Worm (Caenorhabditis elegans) whole organism, midembryonic: ENCODE measurements around the gene ttr-48.

ENCODE experiments used
- T22C8.4 ChIP-seq: fragments of 200-800 bp; sonication (Bioruptor generic); IDR thresholded peaks from 2 replicates; pipeline ENCODE4 v1.3.6; 2022; ENCODE audit warnings: missing genetic modification characterization, missing compliant biosample characterization
- cog-1 ChIP-seq: sonication (generic microtip); optimal IDR thresholded peaks from 2 replicates; lab custom pipeline; 2016; ENCODE audit warnings: missing genetic modification characterization, missing compliant biosample characterization
- flt-1 ChIP-seq: fragments of 200-800 bp; sonication (Bioruptor generic); IDR thresholded peaks from 2 replicates; pipeline ENCODE4 v1.3.6; 2022; ENCODE audit warnings: missing genetic modification characterization, missing compliant biosample characterization
- klf-2 ChIP-seq: fragments of 200-800 bp; sonication (Bioruptor generic); conservative IDR thresholded peaks from 2 replicates; pipeline ENCODE4 v1.3.6; 2022; ENCODE audit warnings: missing genetic modification reagents, missing genetic modification characterization, missing compliant biosample characterization
- med-1 ChIP-seq: sonication (generic microtip); optimal IDR thresholded peaks from 2 replicates; lab custom pipeline; 2017; ENCODE audit warnings: missing genetic modification characterization, mild to moderate bottlenecking, missing compliant biosample characterization, antibody characterized with exemption, missing genetic modification reagents; ENCODE audit not compliant: insufficient read depth
- ref-1 ChIP-seq: fragments of 200-800 bp; sonication (Bioruptor generic); conservative IDR thresholded peaks from 2 replicates; pipeline ENCODE4 v1.3.6; 2022; ENCODE audit warnings: missing genetic modification reagents, missing genetic modification characterization, missing compliant biosample characterization
- tab-1 ChIP-seq: fragments of 200-800 bp; sonication (Bioruptor generic); IDR thresholded peaks from 2 replicates; pipeline ENCODE4 v1.3.6; 2022; ENCODE audit warnings: missing genetic modification characterization, missing compliant biosample characterization
- ztf-23 ChIP-seq: fragments of 200-800 bp; sonication (Bioruptor generic); IDR thresholded peaks from 2 replicates; pipeline ENCODE4 v1.3.6; 2022; ENCODE audit warnings: missing genetic modification reagents, missing genetic modification characterization, missing compliant biosample characterization
- ztf-29 ChIP-seq: fragments of 200-800 bp; sonication (Bioruptor generic); IDR thresholded peaks from 2 replicates; pipeline ENCODE4 v1.3.6; 2022; ENCODE audit warnings: missing genetic modification reagents, missing genetic modification characterization, missing compliant biosample characterization

The ttr-48 gene

DNA sequence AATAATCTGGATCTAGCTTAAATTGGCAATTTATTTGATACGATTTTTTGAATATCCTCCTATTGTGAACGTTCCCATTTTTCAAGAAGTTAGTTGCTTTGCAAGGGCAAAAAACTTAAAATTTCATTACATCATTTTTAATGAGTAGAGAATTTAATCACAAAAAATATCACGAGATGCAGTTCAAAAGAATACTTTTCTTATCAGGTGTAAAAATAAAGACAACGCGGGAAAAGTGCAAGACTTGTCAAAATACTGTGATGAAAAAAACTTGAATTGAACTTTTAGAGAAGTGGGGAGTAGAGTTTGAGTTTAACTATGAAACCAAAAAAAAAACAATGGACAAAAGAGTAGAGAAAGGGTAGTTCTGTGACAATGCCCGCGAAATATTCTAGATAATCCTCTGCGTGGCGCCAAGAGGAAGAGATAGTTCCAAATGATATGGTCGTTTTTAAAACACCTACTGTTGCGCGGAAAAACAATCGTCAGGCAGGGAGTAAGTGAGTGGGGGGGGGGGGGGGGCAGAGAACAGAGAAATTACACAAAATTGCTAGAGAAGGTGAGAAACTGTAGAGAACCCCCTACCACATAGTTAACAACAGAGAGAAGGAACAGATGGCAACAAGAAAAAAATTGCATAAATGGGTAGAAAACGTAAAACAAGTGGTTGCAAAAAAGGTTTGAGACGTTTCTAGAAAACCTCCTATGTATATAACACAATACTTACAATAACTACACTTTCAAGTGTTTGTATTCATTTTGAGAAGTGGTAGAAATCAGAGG is 17.1 kb downstream of the ttr-48 start:
- TF ChIP-seq cog-1 (tag; lab: Kevin White, UChicago) (no peak), ztf-29 (no peak), tab-1 (GFP tag; lab: Robert Waterston, UW) (no peak), med-1 (GFP tag; lab: Kevin White, UChicago) (no peak), klf-2 (GFP tag; lab: Robert Waterston, UW) (no peak), T22C8.4 (GFP tag; lab: Robert Waterston, UW) (no peak), ref-1 (GFP tag; lab: Robert Waterston, UW) (no peak), flt-1 (GFP tag; lab: Robert Waterston, UW) (no peak), ztf-23 (GFP tag; lab: Robert Waterston, UW) (no peak)

DNA sequence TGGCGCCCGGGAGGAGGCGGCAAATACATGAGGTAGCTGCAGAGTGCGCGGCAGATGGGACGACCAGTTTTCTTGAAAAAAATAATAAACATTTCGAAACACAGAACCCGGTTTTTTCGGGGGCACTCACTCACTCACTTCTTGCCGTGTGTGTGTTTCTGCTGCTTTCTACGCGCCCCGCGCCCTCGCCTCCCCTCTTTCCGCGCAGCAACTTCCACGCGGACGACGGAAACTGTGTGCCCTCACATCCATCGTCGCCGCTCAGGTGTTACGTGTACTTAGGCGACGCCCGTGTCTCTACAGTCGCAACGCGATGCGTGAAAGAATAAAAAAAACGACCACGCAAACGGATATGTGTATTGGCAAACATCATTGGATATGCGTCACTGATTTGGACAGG is 17.8 kb downstream of the ttr-48 start:
- TF ChIP-seq flt-1 (GFP tag; lab: Robert Waterston, UW), result peak; percentile 24; the same call in 1 of the 2 replicates
- TF ChIP-seq tab-1 (GFP tag; lab: Robert Waterston, UW), result no peak

DNA sequence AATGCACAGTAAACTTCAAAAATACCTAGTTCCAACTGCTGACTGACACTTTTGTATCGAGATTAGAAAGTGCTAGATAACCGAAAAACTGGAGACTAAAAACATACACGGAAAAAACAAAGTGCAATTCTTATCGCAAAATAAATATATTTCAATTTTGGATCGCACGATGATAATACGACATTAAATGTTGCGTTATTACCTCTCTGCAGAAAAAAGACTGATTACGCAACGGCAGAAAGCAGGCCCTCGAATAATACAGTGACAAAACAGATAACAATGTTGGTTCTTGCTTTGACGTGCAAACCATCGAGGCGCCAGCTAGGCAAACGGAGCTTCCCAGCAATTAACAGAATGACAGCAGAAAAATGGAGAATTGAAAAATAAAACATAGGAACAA is 18.4 kb downstream of the ttr-48 start:
- TF ChIP-seq T22C8.4 (GFP tag; lab: Robert Waterston, UW) (no peak), ztf-23 (GFP tag; lab: Robert Waterston, UW) (no peak), flt-1 (GFP tag; lab: Robert Waterston, UW) (no peak), klf-2 (GFP tag; lab: Robert Waterston, UW) (no peak), cog-1 (tag; lab: Kevin White, UChicago) (no peak), med-1 (GFP tag; lab: Kevin White, UChicago) (no peak), ztf-29 (no peak), tab-1 (GFP tag; lab: Robert Waterston, UW) (no peak)

DNA sequence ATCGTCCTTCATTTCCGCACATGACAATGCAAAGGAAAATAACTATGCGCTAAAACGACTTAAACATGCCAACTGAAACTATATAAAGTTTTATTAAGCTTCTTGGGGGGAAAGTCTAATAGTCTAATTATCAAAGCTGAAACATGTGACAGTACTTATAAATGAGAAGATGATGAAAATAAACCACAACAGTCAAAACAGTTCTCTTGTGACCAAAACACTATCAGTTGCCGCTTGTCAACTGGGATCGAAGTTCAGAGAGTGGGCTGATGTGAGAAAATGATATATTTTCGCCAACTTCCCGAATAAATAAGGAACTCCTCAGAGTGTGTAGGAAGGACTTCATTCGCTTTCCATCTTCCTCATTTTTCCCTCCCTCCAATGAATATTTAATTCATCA is 20.2 kb downstream of the ttr-48 start:
- TF ChIP-seq cog-1 (tag; lab: Kevin White, UChicago), result no peak
- no peak for TF ChIP-seq klf-2 (GFP tag; lab: Robert Waterston, UW)
- TF ChIP-seq ztf-23 (GFP tag; lab: Robert Waterston, UW), result no peak
- no peak for TF ChIP-seq ztf-29
- TF ChIP-seq med-1 (GFP tag; lab: Kevin White, UChicago), result no peak
- no peak for TF ChIP-seq tab-1 (GFP tag; lab: Robert Waterston, UW)
- no peak for TF ChIP-seq flt-1 (GFP tag; lab: Robert Waterston, UW)
- TF ChIP-seq ref-1 (GFP tag; lab: Robert Waterston, UW), result no peak
- no peak for TF ChIP-seq T22C8.4 (GFP tag; lab: Robert Waterston, UW)

DNA sequence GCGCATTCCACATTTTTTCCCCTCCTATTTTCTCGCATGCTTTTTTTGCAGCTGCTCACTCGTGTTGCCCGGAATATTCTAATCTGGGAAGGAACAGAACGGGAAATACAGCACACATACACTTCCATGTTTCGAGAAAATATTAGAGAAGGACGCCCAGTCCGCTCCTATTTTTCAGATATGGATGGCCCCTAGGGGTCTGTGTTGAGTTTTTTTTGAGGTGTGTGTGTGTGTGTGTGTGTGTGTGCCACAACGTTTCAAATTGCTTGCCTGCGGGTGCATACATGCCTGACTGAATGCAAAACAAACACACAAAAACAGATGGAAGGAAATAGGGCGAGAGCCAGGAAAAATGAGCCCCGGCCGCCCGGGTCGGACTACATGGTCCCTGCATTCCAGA is 20.6 kb downstream of the ttr-48 start:
- TF ChIP-seq T22C8.4 (GFP tag; lab: Robert Waterston, UW) (no peak), med-1 (GFP tag; lab: Kevin White, UChicago) (no peak), ref-1 (GFP tag; lab: Robert Waterston, UW) (no peak), ztf-29 (no peak), ztf-23 (GFP tag; lab: Robert Waterston, UW) (no peak), flt-1 (GFP tag; lab: Robert Waterston, UW) (no peak), klf-2 (GFP tag; lab: Robert Waterston, UW) (no peak), cog-1 (tag; lab: Kevin White, UChicago) (no peak), tab-1 (GFP tag; lab: Robert Waterston, UW) (no peak)

DNA sequence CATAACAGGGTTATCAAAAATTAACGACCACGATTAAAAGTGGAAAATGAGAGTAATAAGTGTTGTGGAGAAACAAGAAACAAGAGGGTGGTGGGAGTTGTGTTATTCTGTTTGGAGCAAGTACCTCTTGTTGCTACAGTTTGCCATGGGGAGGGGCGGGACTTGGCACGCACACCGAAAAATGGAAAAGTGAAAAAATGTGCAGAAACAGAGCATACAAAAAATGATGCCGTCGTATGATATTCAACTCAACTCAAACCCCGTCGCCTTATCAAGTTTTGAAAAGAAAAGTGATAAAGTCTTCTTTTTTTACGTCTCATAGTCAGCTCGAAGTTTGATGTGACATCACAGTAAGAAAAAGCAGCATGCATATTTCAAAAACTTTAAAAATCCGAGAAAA is 21.6 kb downstream of the ttr-48 start:
- TF ChIP-seq tab-1 (GFP tag; lab: Robert Waterston, UW) (no peak), klf-2 (GFP tag; lab: Robert Waterston, UW) (no peak), med-1 (GFP tag; lab: Kevin White, UChicago) (no peak), T22C8.4 (GFP tag; lab: Robert Waterston, UW) (no peak), ref-1 (GFP tag; lab: Robert Waterston, UW) (no peak), ztf-29 (no peak), cog-1 (tag; lab: Kevin White, UChicago) (no peak), ztf-23 (GFP tag; lab: Robert Waterston, UW) (no peak), flt-1 (GFP tag; lab: Robert Waterston, UW) (no peak)

DNA sequence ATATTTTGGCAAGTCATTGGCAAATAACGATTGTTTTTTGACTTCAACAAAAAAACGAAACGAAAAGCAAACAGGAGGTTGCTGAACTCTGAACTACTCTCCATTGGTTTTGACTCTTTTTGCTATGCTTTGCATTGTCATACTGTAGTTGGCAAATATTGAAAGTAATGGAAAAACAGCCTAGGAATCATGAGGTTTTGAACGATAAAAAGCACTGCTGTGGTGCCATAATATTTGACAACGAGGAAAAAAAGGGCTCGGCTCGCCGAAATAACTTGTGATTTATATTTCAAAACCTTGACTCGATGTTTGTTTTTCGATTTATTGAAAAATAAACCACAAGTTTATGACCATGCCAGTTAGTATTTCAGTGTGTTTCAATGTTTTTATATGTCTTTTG is 22.6 kb downstream of the ttr-48 start:
- no peak for TF ChIP-seq ref-1 (GFP tag; lab: Robert Waterston, UW)
- no peak for TF ChIP-seq tab-1 (GFP tag; lab: Robert Waterston, UW)
- no peak for TF ChIP-seq med-1 (GFP tag; lab: Kevin White, UChicago)
- no peak for TF ChIP-seq flt-1 (GFP tag; lab: Robert Waterston, UW)
- TF ChIP-seq ztf-23 (GFP tag; lab: Robert Waterston, UW), result no peak
- no peak for TF ChIP-seq klf-2 (GFP tag; lab: Robert Waterston, UW)

DNA sequence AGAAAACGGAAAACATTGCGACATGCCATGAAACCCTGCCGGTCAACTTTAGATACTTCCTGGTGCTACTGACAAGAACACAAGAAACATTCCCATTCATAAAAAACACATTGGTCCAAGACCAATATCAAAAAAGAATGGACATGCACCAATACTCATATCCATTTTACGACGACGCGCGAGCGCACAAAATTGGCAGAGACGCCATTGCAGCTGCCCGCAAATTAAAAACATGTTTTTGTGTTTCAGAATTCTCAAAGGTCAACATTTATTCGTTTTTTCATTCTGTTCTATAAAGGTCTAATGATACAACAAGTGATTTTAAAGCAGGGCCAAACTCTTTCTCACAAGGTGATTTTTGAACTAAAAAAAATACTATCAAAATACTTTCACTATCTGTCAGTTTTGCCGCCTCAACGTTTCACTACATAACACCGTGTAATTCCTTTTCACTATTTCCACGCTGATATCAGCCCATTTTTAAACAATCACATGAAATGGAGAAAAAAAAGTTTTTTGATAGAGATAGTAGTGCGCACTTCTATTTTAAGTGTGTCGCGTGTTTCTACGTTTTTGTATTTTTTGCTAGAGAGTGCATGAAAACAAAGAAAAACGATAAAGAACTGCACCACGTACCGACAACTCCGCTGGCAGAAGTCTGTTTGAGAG is 23.3 kb downstream of the ttr-48 start:
- no peak for TF ChIP-seq klf-2 (GFP tag; lab: Robert Waterston, UW)
- TF ChIP-seq cog-1 (tag; lab: Kevin White, UChicago), result no peak
- TF ChIP-seq tab-1 (GFP tag; lab: Robert Waterston, UW), result no peak
- TF ChIP-seq ref-1 (GFP tag; lab: Robert Waterston, UW), result no peak
- no peak for TF ChIP-seq ztf-29
- TF ChIP-seq med-1 (GFP tag; lab: Kevin White, UChicago), result no peak
- no peak for TF ChIP-seq flt-1 (GFP tag; lab: Robert Waterston, UW)
- TF ChIP-seq ztf-23 (GFP tag; lab: Robert Waterston, UW), result no peak
- no peak for TF ChIP-seq T22C8.4 (GFP tag; lab: Robert Waterston, UW)

DNA sequence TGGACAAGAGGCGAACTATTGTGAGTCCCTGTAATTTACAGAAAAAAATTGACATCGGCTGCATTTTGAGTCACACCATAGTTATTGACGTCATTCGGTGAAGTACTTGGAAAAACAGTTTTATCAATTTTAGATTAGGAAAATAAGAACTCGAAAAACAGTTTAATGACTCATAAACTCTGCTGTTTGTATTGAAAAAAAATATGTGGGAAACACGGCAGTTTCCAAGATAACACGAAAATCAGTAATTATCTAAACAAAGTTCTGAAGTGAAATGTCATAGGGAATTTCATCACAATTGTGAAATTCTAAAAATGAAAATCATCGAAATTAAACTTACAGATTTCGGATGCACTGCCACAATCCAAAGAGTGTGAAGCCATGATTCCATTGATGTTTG is 27.4 kb downstream of the ttr-48 start:
- TF ChIP-seq med-1 (GFP tag; lab: Kevin White, UChicago), result no peak
- no peak for TF ChIP-seq flt-1 (GFP tag; lab: Robert Waterston, UW)
- TF ChIP-seq ref-1 (GFP tag; lab: Robert Waterston, UW), result no peak
- TF ChIP-seq cog-1 (tag; lab: Kevin White, UChicago), result no peak
- TF ChIP-seq tab-1 (GFP tag; lab: Robert Waterston, UW), result no peak
- TF ChIP-seq klf-2 (GFP tag; lab: Robert Waterston, UW), result no peak
- TF ChIP-seq ztf-29, result no peak
- no peak for TF ChIP-seq ztf-23 (GFP tag; lab: Robert Waterston, UW)
